Fruit fly (Drosophila melanogaster) whole organism, embryonic: Measurements from ENCODE around the gene CG13075.

Experiments used
- Atf-2 ChIP-seq: fragments of 200-800 bp; sonication (Bioruptor generic); optimal IDR thresholded peaks from 2 replicates; lab custom pipeline; 2016; ENCODE audit warnings: missing biosample characterization, missing genetic modification characterization
- Atf6 ChIP-seq: fragments of 200-800 bp; sonication (Bioruptor generic); IDR thresholded peaks from 2 replicates; pipeline ENCODE4 v1.3.6; 2022; ENCODE audit warnings: missing biosample characterization, missing genetic modification characterization
- B-H1 ChIP-seq: fragments of 200-800 bp; sonication (Bioruptor generic); IDR thresholded peaks from 3 replicates; pipeline ENCODE4 v1.3.6; 2022; ENCODE audit warnings: missing biosample characterization, missing genetic modification characterization
- CG10321 ChIP-seq: fragments of 200-800 bp; sonication (Bioruptor generic); IDR thresholded peaks from 2 replicates; pipeline ENCODE4 v1.3.6; 2022; ENCODE audit warnings: missing biosample characterization, missing genetic modification characterization
- CG10543 ChIP-seq: fragments of 200-800 bp; sonication (Bioruptor generic); optimal IDR thresholded peaks from 3 replicates; lab custom pipeline; 2017; ENCODE audit warnings: missing biosample characterization, mild to moderate bottlenecking, missing genetic modification characterization, moderate library complexity
- CG10979 ChIP-seq: fragments of 200-800 bp; sonication (Bioruptor generic); optimal IDR thresholded peaks from 2 replicates; lab custom pipeline; 2018; ENCODE audit warnings: missing biosample characterization, mild to moderate bottlenecking, missing genetic modification characterization, moderate library complexity
- CG11560 ChIP-seq: fragments of 200-800 bp; sonication (Bioruptor generic); IDR thresholded peaks from 3 replicates; pipeline ENCODE4 v1.3.6; 2022; ENCODE audit warnings: missing biosample characterization, missing genetic modification characterization
- CG12155 ChIP-seq: fragments of 200-800 bp; sonication (Bioruptor generic); optimal IDR thresholded peaks from 3 replicates; lab custom pipeline; 2016; ENCODE audit warnings: missing biosample characterization, missing genetic modification characterization
- CG1233 ChIP-seq: fragments of 200-800 bp; sonication (Bioruptor generic); optimal IDR thresholded peaks from 4 replicates; lab custom pipeline; 2018; ENCODE audit warnings: missing biosample characterization, mild to moderate bottlenecking, missing genetic modification characterization
- CG17612 ChIP-seq: fragments of 200-800 bp; sonication (Bioruptor generic); IDR thresholded peaks from 2 replicates; pipeline ENCODE4 v1.3.6; 2022; ENCODE audit warnings: missing biosample characterization, missing genetic modification characterization
- CG2889 ChIP-seq: fragments of 200-800 bp; sonication (Bioruptor generic); IDR thresholded peaks from 3 replicates; pipeline ENCODE4 v1.3.6; 2022; ENCODE audit warnings: missing biosample characterization, missing genetic modification characterization
- CG3838 ChIP-seq: fragments of 200-800 bp; sonication (Bioruptor generic); optimal IDR thresholded peaks from 3 replicates; lab custom pipeline; 2016; ENCODE audit warnings: missing biosample characterization, missing genetic modification characterization
- CG3995 ChIP-seq: fragments of 200-800 bp; sonication (Bioruptor generic); optimal IDR thresholded peaks from 3 replicates; lab custom pipeline; 2016; ENCODE audit warnings: missing biosample characterization, missing genetic modification characterization
- CG4820 ChIP-seq: fragments of 200-800 bp; sonication (Bioruptor generic); optimal IDR thresholded peaks from 3 replicates; lab custom pipeline; 2016; ENCODE audit warnings: missing biosample characterization, missing genetic modification characterization
- CG6175 ChIP-seq: fragments of 200-800 bp; sonication (Bioruptor generic); IDR thresholded peaks from 3 replicates; pipeline ENCODE4 v1.3.6; 2022; ENCODE audit warnings: missing biosample characterization, missing genetic modification characterization
- CG6791 ChIP-seq: fragments of 200-800 bp; sonication (Bioruptor generic); IDR thresholded peaks from 3 replicates; pipeline ENCODE4 v1.3.6; 2022; ENCODE audit warnings: missing biosample characterization, missing genetic modification characterization; ENCODE audit not compliant: partially characterized antibody
- CG7786 ChIP-seq: fragments of 200-800 bp; sonication (Bioruptor generic); optimal IDR thresholded peaks from 2 replicates; lab custom pipeline; 2016; ENCODE audit warnings: missing biosample characterization, missing genetic modification characterization
- CkIIα-i1 ChIP-seq: fragments of 200-800 bp; sonication (Bioruptor generic); IDR thresholded peaks from 2 replicates; pipeline ENCODE4 v1.3.6; 2022; ENCODE audit warnings: missing biosample characterization, missing genetic modification characterization
- Deaf1 ChIP-seq: fragments of 200-800 bp; optimal IDR thresholded peaks from 3 replicates; lab custom pipeline; 2019; ENCODE audit warnings: missing biosample characterization, mild to moderate bottlenecking, missing genetic modification characterization, moderate library complexity
- Dip3 ChIP-seq: fragments of 200-800 bp; sonication (Bioruptor generic); optimal IDR thresholded peaks from 3 replicates; lab custom pipeline; 2016; ENCODE audit warnings: missing biosample characterization, missing genetic modification characterization
- Doc3 ChIP-seq: fragments of 200-800 bp; sonication (Bioruptor generic); IDR thresholded peaks from 3 replicates; pipeline ENCODE4 v1.3.6; 2022; ENCODE audit warnings: missing biosample characterization, missing genetic modification characterization; ENCODE audit not compliant: partially characterized antibody
- Fer1 ChIP-seq: fragments of 200-800 bp; sonication (Bioruptor generic); optimal IDR thresholded peaks from 2 replicates; lab custom pipeline; 2017; ENCODE audit warnings: missing biosample characterization, mild to moderate bottlenecking, missing genetic modification characterization
- Fer3 ChIP-seq: fragments of 200-800 bp; sonication (Bioruptor generic); optimal IDR thresholded peaks from 2 replicates; lab custom pipeline; 2018; ENCODE audit warnings: missing biosample characterization, mild to moderate bottlenecking, missing genetic modification characterization, moderate library complexity
- HLH3B ChIP-seq: fragments of 200-800 bp; sonication (Bioruptor generic); IDR thresholded peaks from 2 replicates; pipeline ENCODE4 v1.3.6; 2022; ENCODE audit warnings: missing biosample characterization, missing genetic modification characterization
- MTF-1 ChIP-seq: fragments of 200-800 bp; sonication (Bioruptor generic); optimal IDR thresholded peaks from 2 replicates; lab custom pipeline; 2018; ENCODE audit warnings: missing biosample characterization, mild to moderate bottlenecking, missing genetic modification characterization, borderline replicate concordance
- Mrtf ChIP-seq: fragments of 200-800 bp; sonication (Bioruptor generic); IDR thresholded peaks from 3 replicates; pipeline ENCODE4 v1.3.6; 2022; ENCODE audit warnings: missing biosample characterization, missing genetic modification characterization
- NC2β ChIP-seq: fragments of 200-800 bp; sonication (Bioruptor generic); optimal IDR thresholded peaks from 2 replicates; lab custom pipeline; 2016; ENCODE audit warnings: missing biosample characterization, missing genetic modification characterization
- Neu2 ChIP-seq: fragments of 200-800 bp; sonication (Bioruptor generic); optimal IDR thresholded peaks from 3 replicates; lab custom pipeline; 2016; ENCODE audit warnings: missing biosample characterization, missing genetic modification characterization, borderline replicate concordance
- Rx ChIP-seq: fragments of 200-800 bp; sonication (Bioruptor generic); IDR thresholded peaks from 2 replicates; pipeline ENCODE4 v1.3.6; 2022; ENCODE audit warnings: missing biosample characterization, missing genetic modification characterization
- Sin3A ChIP-seq: fragments of >200 bp; optimal IDR thresholded peaks from 2 replicates; lab custom pipeline; 2018
- Trl ChIP-seq, 3 experiments: fragments of >200 bp in 2 of 3; fragments of 200-800 bp in 1 of 3; sonication (Bioruptor generic) in 1 of 3; optimal IDR thresholded peaks; 2 replicates in 1 of 3; 3 replicates in 2 of 3; lab custom pipeline; 2016 to 2017; ENCODE audit warnings: missing biosample characterization in 1 of 3, missing genetic modification characterization in 1 of 3
- aop ChIP-seq: fragments of 200-800 bp; sonication (Bioruptor generic); IDR thresholded peaks from 2 replicates; pipeline ENCODE4 v1.3.6; 2022; ENCODE audit warnings: missing biosample characterization, missing genetic modification characterization
- ara ChIP-seq: fragments of 200-800 bp; sonication (Bioruptor generic); IDR thresholded peaks from 2 replicates; pipeline ENCODE4 v1.3.6; 2022; ENCODE audit warnings: missing biosample characterization, missing genetic modification characterization
- ash1 ChIP-seq: fragments of 200-800 bp; sonication (Bioruptor generic); optimal IDR thresholded peaks from 2 replicates; lab custom pipeline; 2018; ENCODE audit warnings: missing biosample characterization, mild to moderate bottlenecking, missing genetic modification characterization
- br ChIP-seq: fragments of >200 bp; optimal IDR thresholded peaks from 2 replicates; lab custom pipeline; 2017
- corto ChIP-seq: fragments of 200-800 bp; sonication (Bioruptor generic); optimal IDR thresholded peaks from 2 replicates; lab custom pipeline; 2016; ENCODE audit warnings: missing biosample characterization, mild to moderate bottlenecking, missing genetic modification characterization, moderate library complexity
- crc ChIP-seq: fragments of 200-800 bp; sonication (Bioruptor generic); optimal IDR thresholded peaks from 2 replicates; lab custom pipeline; 2016; ENCODE audit warnings: missing biosample characterization, missing genetic modification characterization
- cwo ChIP-seq: fragments of 200-800 bp; sonication (Bioruptor generic); optimal IDR thresholded peaks from 3 replicates; lab custom pipeline; 2017; ENCODE audit warnings: missing biosample characterization, missing genetic modification characterization, mild to moderate bottlenecking, moderate library complexity, missing genetic modification reagents
- dan ChIP-seq: fragments of 200-800 bp; sonication (Bioruptor generic); IDR thresholded peaks from 2 replicates; pipeline ENCODE4 v1.3.6; 2022; ENCODE audit warnings: missing biosample characterization, missing genetic modification characterization
- dmrt99B ChIP-seq: fragments of 200-800 bp; sonication (Bioruptor generic); optimal IDR thresholded peaks from 2 replicates; lab custom pipeline; 2018; ENCODE audit warnings: missing biosample characterization, mild to moderate bottlenecking, missing genetic modification characterization, moderate library complexity
- grau ChIP-seq: fragments of 200-800 bp; optimal IDR thresholded peaks from 3 replicates; lab custom pipeline; 2019; ENCODE audit warnings: missing biosample characterization, mild to moderate bottlenecking, missing genetic modification characterization, moderate library complexity
- h ChIP-seq: fragments of >200 bp; optimal IDR thresholded peaks from 2 replicates; lab custom pipeline; 2017
- her ChIP-seq: fragments of 200-800 bp; sonication (Bioruptor generic); optimal IDR thresholded peaks from 2 replicates; lab custom pipeline; 2016; ENCODE audit warnings: missing biosample characterization, missing genetic modification characterization
- nmo ChIP-seq: fragments of 200-800 bp; sonication (Bioruptor generic); optimal IDR thresholded peaks from 2 replicates; lab custom pipeline; 2018; ENCODE audit warnings: missing biosample characterization, mild to moderate bottlenecking, missing genetic modification characterization, moderate library complexity
- oc ChIP-seq: fragments of 200-800 bp; sonication (Bioruptor generic); optimal IDR thresholded peaks from 2 replicates; lab custom pipeline; 2018; ENCODE audit warnings: missing biosample characterization, mild to moderate bottlenecking, missing genetic modification characterization, moderate library complexity
- phol ChIP-seq: fragments of 200-800 bp; sonication (Bioruptor generic); optimal IDR thresholded peaks from 3 replicates; lab custom pipeline; 2018; ENCODE audit warnings: missing biosample characterization, mild to moderate bottlenecking, missing genetic modification characterization, moderate library complexity
- pita ChIP-seq: fragments of 200-800 bp; sonication (Bioruptor generic); optimal IDR thresholded peaks from 2 replicates; lab custom pipeline; 2017; ENCODE audit warnings: missing biosample characterization, mild to moderate bottlenecking, missing genetic modification characterization
- ranshi ChIP-seq: fragments of 200-800 bp; sonication (Bioruptor generic); IDR thresholded peaks from 2 replicates; pipeline ENCODE4 v1.3.6; 2022; ENCODE audit warnings: missing biosample characterization, missing genetic modification characterization
- salm ChIP-seq: fragments of 200-800 bp; sonication (Bioruptor generic); optimal IDR thresholded peaks from 2 replicates; lab custom pipeline; 2018; ENCODE audit warnings: missing biosample characterization, mild to moderate bottlenecking, missing genetic modification characterization
- sens-2 ChIP-seq: fragments of 200-800 bp; sonication (Bioruptor generic); IDR thresholded peaks from 2 replicates; pipeline ENCODE4 v1.3.6; 2022; ENCODE audit warnings: missing biosample characterization, missing genetic modification characterization
- slp2 ChIP-seq: fragments of 200-800 bp; sonication (Bioruptor generic); optimal IDR thresholded peaks from 2 replicates; lab custom pipeline; 2016; ENCODE audit warnings: missing biosample characterization, missing genetic modification characterization
- vvl ChIP-seq: fragments of 200-800 bp; sonication (Bioruptor generic); IDR thresholded peaks from 2 replicates; pipeline ENCODE4 v1.3.6; 2022; ENCODE audit warnings: missing biosample characterization, missing genetic modification characterization
- yki ChIP-seq: fragments of >200 bp; optimal IDR thresholded peaks from 3 replicates; lab custom pipeline; 2018

Gene CG13075

DNA sequence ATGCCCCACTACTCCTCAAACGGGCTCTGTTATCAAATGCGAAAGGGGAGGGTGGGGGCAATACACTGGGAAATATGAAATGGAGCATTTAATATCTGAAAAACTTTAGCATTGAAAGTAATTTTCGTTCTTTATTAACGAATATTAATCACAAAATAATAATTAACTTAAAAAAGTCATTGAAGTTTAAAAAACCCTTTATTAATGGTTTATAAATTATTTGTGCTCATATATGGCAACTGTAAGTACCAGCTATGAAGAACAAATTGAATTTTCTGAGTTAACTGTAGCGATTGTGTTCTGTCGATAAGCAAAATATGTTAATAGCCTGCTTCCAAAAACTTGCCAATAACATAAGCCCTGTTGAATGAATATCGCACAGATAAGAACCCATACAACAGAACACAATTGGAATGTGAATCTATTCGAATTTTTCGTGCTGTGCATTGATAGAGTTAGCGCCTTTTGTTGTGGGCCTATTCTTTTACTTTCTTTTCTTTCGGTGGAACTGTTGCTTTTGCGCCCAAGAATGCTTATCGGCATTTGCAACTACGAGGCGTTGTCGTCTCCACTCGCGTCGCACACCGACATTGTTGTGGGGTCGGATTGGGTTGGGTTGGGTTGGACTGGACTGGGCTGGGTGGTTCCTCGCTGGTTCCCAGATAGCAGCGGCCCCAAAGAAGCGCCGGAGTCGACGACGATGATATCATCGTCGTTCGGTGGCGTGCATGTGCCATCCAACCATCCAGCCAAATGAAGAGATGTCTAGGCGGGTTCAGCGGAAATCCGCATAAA lies 22.8 kb upstream of the CG13075 start (continued):
- TF ChIP-seq CG17612 (GFP tag; lab: Robert Waterston, UW) = no peak
- TF ChIP-seq CG6175 (GFP tag; lab: Robert Waterston, UW) = peak; percentile 68; the same call in 1 of the 3 replicates
- TF ChIP-seq Rx = no peak
- TF ChIP-seq dmrt99B (tag; lab: Kevin White, UChicago) = no peak
- TF ChIP-seq ara (GFP tag; lab: Robert Waterston, UW) = no peak
- no peak for TF ChIP-seq CG3838
- peak; percentile 13 for TF ChIP-seq salm
- TF ChIP-seq pita (GFP tag; lab: Kevin White, UChicago) = no peak
- TF ChIP-seq ranshi (GFP tag; lab: Robert Waterston, UW) = no peak
- no peak for TF ChIP-seq B-H1
- TF ChIP-seq Fer3 (tag; lab: Kevin White, UChicago) = peak; percentile 16
- TF ChIP-seq slp2 (GFP tag; lab: Kevin White, UChicago) = no peak
- no peak for TF ChIP-seq vvl (GFP tag; lab: Robert Waterston, UW)
- no peak for TF ChIP-seq dan (GFP tag; lab: Robert Waterston, UW)
- peak; percentile 20 for TF ChIP-seq Atf-2 (GFP tag; lab: Kevin White, UChicago)
- peak; percentile 38 for TF ChIP-seq CG12155 (GFP tag; lab: Kevin White, UChicago)
- no peak for TF ChIP-seq Mrtf (GFP tag; lab: Robert Waterston, UW)
- no peak for TF ChIP-seq corto (GFP tag; lab: Kevin White, UChicago)
- peak; percentile 75 for TF ChIP-seq CG10979 (tag; lab: Kevin White, UChicago)
- no peak for TF ChIP-seq CG3995
- no peak for TF ChIP-seq h (lab: Kevin White, UChicago)
- no peak for TF ChIP-seq ash1 (GFP tag; lab: Kevin White, UChicago)
- peak; percentile 29 for TF ChIP-seq CG4820
- no peak for TF ChIP-seq yki (lab: Kevin White, UChicago)
- TF ChIP-seq CG2889 (GFP tag; lab: Robert Waterston, UW) = no peak
- TF ChIP-seq Doc3 (GFP tag; lab: Robert Waterston, UW) = no peak
- no peak for TF ChIP-seq br (lab: Kevin White, UChicago)
- TF ChIP-seq CG10321 (GFP tag; lab: Robert Waterston, UW) = no peak
- no peak for TF ChIP-seq NC2β
- no peak for TF ChIP-seq Trl (optimal IDR thresholded peaks at IDR 0.05; lab: Kevin White, UChicago)
- TF ChIP-seq Trl (GFP tag; optimal IDR thresholded peaks at IDR 0.05; lab: Kevin White, UChicago) = no peak
- TF ChIP-seq CG1233 (GFP tag; lab: Kevin White, UChicago) = peak; percentile 46
- no peak for TF ChIP-seq CkIIα-i1 (GFP tag; lab: Robert Waterston, UW)
- no peak for TF ChIP-seq Neu2 (GFP tag; lab: Kevin White, UChicago)
- TF ChIP-seq her = no peak
- no peak for TF ChIP-seq nmo (GFP tag; lab: Kevin White, UChicago)
- no peak for TF ChIP-seq CG11560 (tag; lab: Robert Waterston, UW)
- TF ChIP-seq sens-2 (GFP tag; lab: Robert Waterston, UW) = no peak
- no peak for TF ChIP-seq crc (GFP tag; lab: Kevin White, UChicago)
- TF ChIP-seq Fer1 = peak; percentile 26
- no peak for TF ChIP-seq CG7786 (GFP tag; lab: Kevin White, UChicago)
- no peak for TF ChIP-seq aop
- TF ChIP-seq, all 482 proteins: peak for 132

DNA sequence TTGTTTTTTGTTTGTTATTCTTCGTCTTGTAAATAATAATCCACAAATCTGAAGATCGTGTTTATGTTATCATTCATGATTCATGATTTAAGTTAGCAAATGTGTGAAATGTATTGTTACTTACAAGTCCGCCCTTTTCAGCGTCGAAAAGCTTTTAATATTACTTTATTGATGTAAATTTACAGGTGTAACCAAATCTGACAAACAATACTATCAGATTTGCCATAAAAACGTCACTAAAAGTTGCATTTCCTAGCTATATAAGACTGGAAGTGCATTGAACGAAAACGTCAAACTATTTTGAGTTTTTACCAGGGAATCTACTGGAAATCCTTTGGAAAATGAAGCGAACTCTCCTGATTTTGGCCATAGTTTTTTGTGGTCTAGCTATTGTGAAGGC lies 1.5 kb upstream of the CG13075 start, which contains the start of gene CG33258:
TSS of gene CG33258 (plus strand) at position 301 of the 400 bp plus-strand sequence.
- TF ChIP-seq Doc3 (GFP tag; lab: Robert Waterston, UW) (no peak), CG11560 (tag; lab: Robert Waterston, UW) (no peak), Sin3A (no peak), oc (no peak), dmrt99B (tag; lab: Kevin White, UChicago) (no peak), CG10543 (GFP tag; lab: Kevin White, UChicago) (no peak), Atf6 (GFP tag; lab: Robert Waterston, UW) (no peak), HLH3B (no peak), Deaf1 (tag; lab: Kevin White, UChicago) (no peak), MTF-1 (GFP tag; lab: Kevin White, UChicago) (no peak), phol (tag; lab: Kevin White, UChicago) (no peak), CG6791 (no peak), cwo (GFP tag; lab: Kevin White, UChicago) (no peak), Dip3 (GFP tag; lab: Kevin White, UChicago) (no peak), grau (tag; lab: Kevin White, UChicago) (no peak)
